Worm (Caenorhabditis elegans): ENCODE measurements around the gene pll-1.
"Not testable (repeated sequence)": the region's sequence is repeated elsewhere in the genome, so short reads cannot be mapped to it uniquely, and the experiment has no call there.

DNA sequence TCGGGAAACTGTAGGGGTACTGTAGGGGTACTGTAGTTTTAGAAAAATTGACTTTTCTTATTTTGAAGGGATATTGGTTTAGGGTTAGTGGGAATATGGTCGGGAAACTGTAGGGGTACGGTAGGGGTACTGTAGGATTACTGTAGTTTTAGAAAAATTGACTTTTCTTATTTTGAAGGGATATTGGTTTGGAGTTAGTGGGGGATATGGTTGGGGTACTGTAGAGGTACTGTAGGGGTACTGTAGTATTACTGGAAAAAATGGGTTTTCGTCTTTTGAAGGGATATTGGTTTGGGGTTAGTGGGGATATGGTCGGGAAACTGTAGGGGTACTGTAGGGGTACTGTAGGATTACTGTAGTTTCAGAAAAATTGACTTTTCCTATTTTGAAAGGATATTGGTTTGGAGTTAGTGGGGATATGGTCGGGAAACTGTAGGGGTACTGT lies 49.6 kb downstream of the pll-1 start:
- TF ChIP-seq ref-1 (GFP tag; conservative IDR thresholded peaks at IDR 0.05): peak; percentile 77
- TF ChIP-seq med-1 (GFP tag; optimal IDR thresholded peaks at IDR 0.05; ENCODE audit: insufficient read depth); cog-1 (tag; optimal IDR thresholded peaks at IDR 0.05): not testable (repeated sequence)
- peak; percentile 90 for TF ChIP-seq ztf-23 (GFP tag; IDR thresholded peaks at IDR 0.05)
- TF ChIP-seq tab-1 (GFP tag; IDR thresholded peaks at IDR 0.05): peak; percentile 73; the same call in 1 of the 2 replicates
- TF ChIP-seq klf-2 (GFP tag; conservative IDR thresholded peaks at IDR 0.05): peak; percentile 93
- TF ChIP-seq flt-1 (GFP tag; IDR thresholded peaks at IDR 0.05): peak; percentile 9; the same call in 1 of the 2 replicates
- peak; percentile 54 for TF ChIP-seq T22C8.4 (GFP tag; IDR thresholded peaks at IDR 0.05)

All from whole organism, midembryonic.